Worm (Caenorhabditis elegans): ENCODE data around the gene Y39G8B.5.

Y39G8B.5 gene

DNA sequence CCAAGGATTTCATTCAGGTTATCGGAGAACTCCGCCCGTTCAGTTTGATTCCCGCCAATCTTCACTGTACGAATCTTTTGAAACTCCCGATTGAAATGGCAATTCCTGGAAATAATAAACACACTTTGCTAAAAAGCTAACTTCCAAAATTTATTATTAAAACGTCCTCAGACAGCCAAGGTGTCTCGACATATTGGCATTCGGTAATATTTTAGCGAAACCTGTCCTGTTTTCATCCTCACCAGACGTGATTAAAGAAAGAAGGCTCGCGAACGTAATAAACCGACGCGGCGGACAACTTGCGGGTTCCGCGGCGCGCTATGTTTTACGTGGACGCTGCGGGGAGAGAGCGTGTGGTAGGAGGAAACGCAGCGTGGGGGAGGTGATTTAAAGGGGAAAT lies 26.6 kb upstream of the Y39G8B.5 start (continued):
- TF ChIP-seq elt-2 (tag; optimal IDR thresholded peaks at IDR 0.05) (peak; percentile 94), unc-130 (tag; optimal IDR thresholded peaks at IDR 0.05) (peak; percentile 23), hlh-4 (tag; optimal IDR thresholded peaks at IDR 0.05) (peak; percentile 30), nhr-20 (tag; optimal IDR thresholded peaks at IDR 0.05) (peak; percentile 91), blmp-1 (tag; optimal IDR thresholded peaks at IDR 0.05) (no peak), mep-1 (tag; optimal IDR thresholded peaks at IDR 0.05) (peak; percentile 79), irx-1 (tag; optimal IDR thresholded peaks at IDR 0.05) (peak; percentile 79), ets-5 (GFP tag; IDR thresholded peaks at IDR 0.05) (no peak), lin-35 (GFP tag; optimal IDR thresholded peaks at IDR 0.05) (peak; percentile 40 to 80), lin-39 (tag; optimal IDR thresholded peaks at IDR 0.05) (peak; percentile 81), egl-27 (tag; optimal IDR thresholded peaks at IDR 0.05) (no peak), fkh-8 (tag; optimal IDR thresholded peaks at IDR 0.05) (no peak), skn-1 (tag; optimal IDR thresholded peaks at IDR 0.05) (peak; percentile 34)

DNA sequence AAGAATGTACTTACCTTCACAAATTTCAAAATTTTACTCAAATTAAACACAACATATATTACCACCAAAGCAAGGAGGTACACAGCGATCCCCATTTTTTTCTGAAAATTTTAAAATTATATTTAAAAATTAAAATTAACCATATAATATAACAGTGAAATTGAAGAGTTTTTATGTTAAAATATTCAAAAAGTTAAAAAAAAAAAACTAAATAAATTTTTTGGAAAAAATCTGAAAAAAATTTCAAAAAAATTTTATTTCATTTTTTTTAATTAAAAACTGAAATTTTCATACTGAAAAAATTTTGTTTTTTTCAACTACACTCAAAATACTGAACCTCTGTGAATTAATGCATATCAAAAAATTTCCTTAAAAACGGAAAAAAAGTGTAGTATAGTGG lies 25.2 kb upstream of the Y39G8B.5 start, which contains the start of gene cyp-37A1:
TSS of gene cyp-37A1 (minus strand) at position 101 of the 400 bp plus-strand sequence.
- TF ChIP-seq ceh-8 (GFP tag; optimal IDR thresholded peaks at IDR 0.05) (no peak), unc-86 (tag; optimal IDR thresholded peaks at IDR 0.05) (no peak), jun-1 (tag; optimal IDR thresholded peaks at IDR 0.05) (no peak), zag-1 (tag; optimal IDR thresholded peaks at IDR 0.05) (no peak), elt-2 (tag; optimal IDR thresholded peaks at IDR 0.05) (no peak), nhr-84 (tag; optimal IDR thresholded peaks at IDR 0.05) (no peak), pag-3 (tag; optimal IDR thresholded peaks at IDR 0.05; ENCODE audit: borderline replicate concordance, insufficient read depth) (no peak), lin-39 (tag; optimal IDR thresholded peaks at IDR 0.05) (no peak)

DNA sequence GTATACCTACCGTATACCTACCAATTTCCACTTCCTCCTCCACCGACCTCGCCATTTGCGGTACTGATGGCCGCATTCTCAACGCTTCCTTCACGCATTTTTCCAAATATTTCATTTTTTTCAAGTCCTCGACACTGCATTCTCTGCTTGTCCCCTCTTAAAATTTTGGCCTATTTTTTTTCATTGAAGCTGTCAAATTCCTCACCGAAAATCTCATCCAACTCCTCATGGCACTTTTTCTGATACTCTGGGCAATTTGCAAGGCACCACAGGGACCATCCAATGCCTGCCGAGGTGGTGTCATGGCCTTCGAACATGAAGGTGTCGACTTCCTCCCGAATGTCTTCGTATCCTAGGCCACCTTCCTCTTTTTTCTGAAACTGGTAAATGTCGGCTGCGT lies 23.0 kb upstream of the Y39G8B.5 start:
- no peak for TF ChIP-seq sox-4 (tag; optimal IDR thresholded peaks at IDR 0.05)
- TF ChIP-seq C34B4.2 (tag; optimal IDR thresholded peaks at IDR 0.05): no peak
- TF ChIP-seq pqm-1 (tag; optimal IDR thresholded peaks at IDR 0.05): no peak
- TF ChIP-seq nhr-19 (GFP tag; conservative IDR thresholded peaks at IDR 0.05): no peak
- TF ChIP-seq pax-3 (tag; optimal IDR thresholded peaks at IDR 0.05): no peak
- no peak for TF ChIP-seq C16A3.4 (tag; optimal IDR thresholded peaks at IDR 0.05)
- no peak for TF ChIP-seq nhr-47 (tag; optimal IDR thresholded peaks at IDR 0.05)
- TF ChIP-seq lsy-2 (tag; optimal IDR thresholded peaks at IDR 0.05): no peak
- no peak for TF ChIP-seq nhr-76 (tag; optimal IDR thresholded peaks at IDR 0.05)
- no peak for TF ChIP-seq F16B12.6 (tag; optimal IDR thresholded peaks at IDR 0.05)
- TF ChIP-seq C04F5.9 (tag; optimal IDR thresholded peaks at IDR 0.05): no peak
- TF ChIP-seq sup-37 (GFP tag; optimal IDR thresholded peaks at IDR 0.05): no peak

DNA sequence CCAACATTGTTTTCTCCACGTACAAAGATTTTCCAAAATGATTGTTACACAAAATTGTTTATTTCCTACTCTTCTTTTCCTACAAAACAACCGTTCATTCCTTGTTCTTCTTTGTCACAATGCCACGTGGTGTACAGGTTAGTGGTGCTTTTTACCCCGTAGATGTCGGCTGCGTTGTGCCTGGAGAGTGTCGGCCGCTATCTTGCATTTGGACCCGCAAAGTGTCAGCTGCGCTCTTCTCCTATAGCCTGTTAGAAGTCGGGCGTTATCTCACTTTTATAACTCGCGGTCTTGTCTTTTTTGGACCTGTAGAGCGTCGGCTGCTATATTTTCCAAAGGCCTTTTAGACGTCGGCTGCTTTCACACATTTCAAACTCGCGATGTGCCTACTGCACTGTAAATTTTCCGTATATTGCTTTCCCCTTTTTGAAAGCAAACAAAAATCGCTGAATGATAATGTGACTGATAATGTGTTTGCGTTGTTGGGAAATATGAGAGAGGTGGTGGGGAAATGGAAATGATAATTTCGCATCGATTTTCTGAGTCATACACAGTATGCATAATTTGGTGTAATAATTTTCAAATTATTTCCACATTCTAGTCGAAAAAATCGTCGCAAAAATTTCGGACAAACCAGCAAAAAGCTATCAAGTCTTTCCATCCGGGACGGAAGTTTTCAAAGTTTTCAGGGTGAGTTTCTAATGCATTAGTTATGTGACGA lies 19.2 kb upstream of the Y39G8B.5 start, which contains the start of gene F01D5.8:
TSS of gene F01D5.8 (plus strand) at position 51 of the 721 bp plus-strand sequence.
- TF ChIP-seq efl-1 (optimal IDR thresholded peaks at IDR 0.05): no peak
- peak in 1 of 2 experiments; percentile 62 for TF ChIP-seq efl-1 (GFP tag; optimal IDR thresholded peaks at IDR 0.05 in 1 of 2)
- peak; percentile 33 for TF ChIP-seq elt-2 (tag; optimal IDR thresholded peaks at IDR 0.05)
- peak in 1 of 2 experiments; percentile 9 for TF ChIP-seq lin-35 (GFP tag; optimal IDR thresholded peaks at IDR 0.05)
- TF ChIP-seq nhr-19 (GFP tag; conservative IDR thresholded peaks at IDR 0.05): no peak

DNA sequence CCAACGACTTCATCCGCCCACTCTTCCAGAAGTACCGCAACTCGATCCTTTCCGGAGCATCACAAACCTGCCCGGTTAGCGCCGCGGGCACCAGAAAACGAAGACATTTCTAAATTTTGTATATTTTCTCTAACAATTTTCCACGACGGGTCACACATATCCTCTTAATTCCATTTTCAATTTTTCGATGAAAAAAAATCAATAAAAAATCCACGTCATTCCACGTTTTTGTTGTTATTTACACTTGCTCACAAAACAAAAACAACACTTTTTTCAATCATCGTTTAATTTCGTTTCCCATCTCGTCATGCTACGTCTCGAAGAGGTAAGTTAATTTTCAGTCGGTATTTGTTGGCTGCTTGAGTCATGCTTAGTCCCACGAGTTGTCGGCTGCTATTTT lies 16.7 kb upstream of the Y39G8B.5 start, which contains the start of gene F01D5.7:
TSS of gene F01D5.7 (plus strand) at position 301 of the 400 bp plus-strand sequence.
- TF ChIP-seq aha-1 (tag; optimal IDR thresholded peaks at IDR 0.05): no peak
- TF ChIP-seq nhr-71 (tag; optimal IDR thresholded peaks at IDR 0.05): no peak
- TF ChIP-seq nhr-84 (tag; optimal IDR thresholded peaks at IDR 0.05): no peak
- no peak for TF ChIP-seq egl-27 (tag; optimal IDR thresholded peaks at IDR 0.05)
- no peak for TF ChIP-seq ztf-4 (tag; optimal IDR thresholded peaks at IDR 0.05)
- TF ChIP-seq unc-130 (tag; optimal IDR thresholded peaks at IDR 0.05): no peak
- TF ChIP-seq alr-1 (tag; optimal IDR thresholded peaks at IDR 0.05; ENCODE audit: borderline replicate concordance): no peak
- TF ChIP-seq tlp-1 (tag; optimal IDR thresholded peaks at IDR 0.05): no peak
- TF ChIP-seq ets-5 (GFP tag; IDR thresholded peaks at IDR 0.05): no peak
- no peak for TF ChIP-seq efl-3 (GFP tag; optimal IDR thresholded peaks at IDR 0.05)
- TF ChIP-seq ama-1 (optimal IDR thresholded peaks at IDR 0.05): no peak
- TF ChIP-seq unc-30 (tag; optimal IDR thresholded peaks at IDR 0.05): no peak
- no peak for TF ChIP-seq elt-2 (tag; optimal IDR thresholded peaks at IDR 0.05)
- no peak for TF ChIP-seq unc-98 (GFP tag; IDR thresholded peaks at IDR 0.05)
- TF ChIP-seq zip-4 (GFP tag; optimal IDR thresholded peaks at IDR 0.05): no peak
- TF ChIP-seq ces-1 (GFP tag; optimal IDR thresholded peaks at IDR 0.05): no peak

Data from whole organism, L1 larva.